Fruit fly (Drosophila melanogaster) whole organism, embryonic: ENCODE results near the gene Atg5.

Experiments used
- CG10431 ChIP-seq: fragments of 200-800 bp; sonication (Bioruptor generic); optimal IDR thresholded peaks from 3 replicates; lab custom pipeline; 2018; ENCODE audit warnings: missing biosample characterization, mild to moderate bottlenecking, missing genetic modification characterization
- CG11560 ChIP-seq: fragments of 200-800 bp; sonication (Bioruptor generic); IDR thresholded peaks from 3 replicates; pipeline ENCODE4 v1.3.6; 2022; ENCODE audit warnings: missing biosample characterization, missing genetic modification characterization
- CG11696 ChIP-seq: fragments of 200-800 bp; sonication (Bioruptor generic); IDR thresholded peaks from 2 replicates; pipeline ENCODE4 v1.3.6; 2022; ENCODE audit warnings: missing biosample characterization, missing genetic modification characterization
- CG1233 ChIP-seq: fragments of 200-800 bp; sonication (Bioruptor generic); optimal IDR thresholded peaks from 4 replicates; lab custom pipeline; 2018; ENCODE audit warnings: missing biosample characterization, mild to moderate bottlenecking, missing genetic modification characterization
- CG14014 ChIP-seq: fragments of 200-800 bp; sonication (Bioruptor generic); IDR thresholded peaks from 2 replicates; pipeline ENCODE4 v1.3.6; 2022; ENCODE audit warnings: missing biosample characterization, missing genetic modification characterization
- CG15601 ChIP-seq: fragments of 200-800 bp; sonication (Bioruptor generic); optimal IDR thresholded peaks from 3 replicates; lab custom pipeline; 2019; ENCODE audit warnings: missing biosample characterization, mild to moderate bottlenecking, missing genetic modification characterization, moderate library complexity
- CG1603 ChIP-seq: fragments of 200-800 bp; sonication (Bioruptor generic); optimal IDR thresholded peaks from 2 replicates; lab custom pipeline; 2019; ENCODE audit warnings: missing biosample characterization, mild to moderate bottlenecking, missing genetic modification characterization, moderate library complexity
- CG18262 ChIP-seq: fragments of 200-800 bp; optimal IDR thresholded peaks from 3 replicates; lab custom pipeline; 2019; ENCODE audit warnings: missing biosample characterization, mild to moderate bottlenecking, missing genetic modification characterization, moderate library complexity
- CG2712 ChIP-seq: fragments of 200-800 bp; optimal IDR thresholded peaks from 3 replicates; lab custom pipeline; 2019; ENCODE audit warnings: missing biosample characterization, mild to moderate bottlenecking, missing genetic modification characterization, moderate library complexity
- CG30020 ChIP-seq: fragments of 200-800 bp; optimal IDR thresholded peaks from 2 replicates; lab custom pipeline; 2019; ENCODE audit warnings: missing biosample characterization, mild to moderate bottlenecking, missing genetic modification characterization, moderate library complexity
- CG31365 ChIP-seq: fragments of 200-800 bp; sonication (Bioruptor generic); optimal IDR thresholded peaks from 2 replicates; lab custom pipeline; 2018; ENCODE audit warnings: missing biosample characterization, mild to moderate bottlenecking, missing genetic modification characterization
- CG32767 ChIP-seq: fragments of 200-800 bp; sonication (Bioruptor generic); IDR thresholded peaks from 2 replicates; pipeline ENCODE4 v1.3.6; 2022; ENCODE audit warnings: missing biosample characterization, missing genetic modification characterization
- CG4424 ChIP-seq: fragments of 200-800 bp; sonication (Bioruptor generic); optimal IDR thresholded peaks from 3 replicates; lab custom pipeline; 2016; ENCODE audit warnings: missing biosample characterization, missing genetic modification characterization
- CG4854 ChIP-seq: fragments of 200-800 bp; sonication (Bioruptor generic); optimal IDR thresholded peaks from 2 replicates; lab custom pipeline; 2016; ENCODE audit warnings: missing biosample characterization, missing genetic modification characterization, inconsistent platforms
- CG6272 ChIP-seq: fragments of 200-800 bp; sonication (Bioruptor generic); IDR thresholded peaks from 2 replicates; pipeline ENCODE4 v1.3.6; 2022; ENCODE audit warnings: missing biosample characterization, missing genetic modification characterization
- CG6813 ChIP-seq: fragments of 200-800 bp; sonication (Bioruptor generic); optimal IDR thresholded peaks from 2 replicates; lab custom pipeline; 2017; ENCODE audit warnings: missing biosample characterization, missing genetic modification characterization, mild to moderate bottlenecking, moderate library complexity, missing genetic modification reagents
- CG7271 ChIP-seq: fragments of 200-800 bp; sonication (Bioruptor generic); optimal IDR thresholded peaks from 2 replicates; lab custom pipeline; 2018; ENCODE audit warnings: missing biosample characterization, mild to moderate bottlenecking, missing genetic modification characterization, moderate library complexity
- CG7357 ChIP-seq: fragments of 200-800 bp; sonication (Bioruptor generic); IDR thresholded peaks from 3 replicates; pipeline ENCODE4 v1.3.6; 2022; ENCODE audit warnings: missing biosample characterization, missing genetic modification characterization
- CG7372 ChIP-seq: fragments of 200-800 bp; sonication (Bioruptor generic); IDR thresholded peaks from 2 replicates; pipeline ENCODE4 v1.3.6; 2022; ENCODE audit warnings: missing biosample characterization, missing genetic modification characterization
- CG7839 ChIP-seq: fragments of 200-800 bp; sonication (Bioruptor generic); optimal IDR thresholded peaks from 3 replicates; lab custom pipeline; 2018; ENCODE audit warnings: missing biosample characterization, mild to moderate bottlenecking, missing genetic modification characterization, moderate library complexity
- Dbx ChIP-seq: fragments of 200-800 bp; sonication (Bioruptor generic); IDR thresholded peaks from 3 replicates; pipeline ENCODE4 v1.3.6; 2022; ENCODE audit warnings: missing biosample characterization, missing genetic modification characterization
- Dfd ChIP-seq, 2 experiments: fragments of >200 bp; optimal IDR thresholded peaks; 2 replicates each; lab custom pipeline; 2017; ENCODE audit warnings: missing biosample characterization in 2 of 2, missing genetic modification characterization in 2 of 2
- Dip2 ChIP-seq: fragments of 200-800 bp; sonication (Bioruptor generic); IDR thresholded peaks from 2 replicates; pipeline ENCODE4 v1.3.6; 2022; ENCODE audit warnings: missing biosample characterization, missing genetic modification characterization
- GATAe ChIP-seq: fragments of 200-800 bp; sonication (Bioruptor generic); conservative IDR thresholded peaks from 2 replicates; pipeline ENCODE4 v1.3.6; 2022; ENCODE audit warnings: missing biosample characterization, missing genetic modification characterization
- HLH4C ChIP-seq: fragments of 200-800 bp; sonication (Bioruptor generic); IDR thresholded peaks from 3 replicates; pipeline ENCODE4 v1.3.6; 2022; ENCODE audit warnings: missing biosample characterization, missing genetic modification characterization; ENCODE audit not compliant: partially characterized antibody
- Hr3 ChIP-seq: fragments of 200-800 bp; sonication (Bioruptor generic); optimal IDR thresholded peaks from 3 replicates; lab custom pipeline; 2016; ENCODE audit warnings: missing biosample characterization, missing genetic modification characterization
- Mrtf ChIP-seq: fragments of 200-800 bp; sonication (Bioruptor generic); IDR thresholded peaks from 3 replicates; pipeline ENCODE4 v1.3.6; 2022; ENCODE audit warnings: missing biosample characterization, missing genetic modification characterization
- Myb ChIP-seq: fragments of 200-800 bp; sonication (Bioruptor generic); optimal IDR thresholded peaks from 2 replicates; lab custom pipeline; 2016; ENCODE audit warnings: missing biosample characterization, missing genetic modification characterization
- NFAT ChIP-seq: fragments of 200-800 bp; sonication (Bioruptor generic); IDR thresholded peaks from 2 replicates; pipeline ENCODE4 v1.3.6; 2022; ENCODE audit warnings: missing biosample characterization, missing genetic modification characterization
- NfI ChIP-seq: fragments of 200-800 bp; sonication (Bioruptor generic); optimal IDR thresholded peaks from 3 replicates; lab custom pipeline; 2018; ENCODE audit warnings: missing biosample characterization, mild to moderate bottlenecking, missing genetic modification characterization, moderate library complexity
- Optix ChIP-seq: fragments of 200-800 bp; sonication (Bioruptor generic); IDR thresholded peaks from 3 replicates; pipeline ENCODE4 v1.3.6; 2022; ENCODE audit warnings: missing biosample characterization, missing genetic modification characterization
- Side ChIP-seq: fragments of 200-800 bp; sonication (Bioruptor generic); optimal IDR thresholded peaks from 2 replicates; lab custom pipeline; 2016; ENCODE audit warnings: missing biosample characterization, missing genetic modification characterization
- Tbp ChIP-seq: fragments of >200 bp; optimal IDR thresholded peaks from 2 replicates; lab custom pipeline; 2018; ENCODE audit warnings: missing biosample characterization, missing genetic modification characterization
- YL-1 ChIP-seq: fragments of 200-800 bp; sonication (Bioruptor generic); optimal IDR thresholded peaks from 3 replicates; lab custom pipeline; 2017; ENCODE audit warnings: missing biosample characterization, mild to moderate bottlenecking, missing genetic modification characterization
- ci ChIP-seq: fragments of 200-800 bp; sonication (Bioruptor generic); IDR thresholded peaks from 3 replicates; pipeline ENCODE4 v1.3.6; 2022; ENCODE audit warnings: missing biosample characterization, missing genetic modification characterization
- crol ChIP-seq: fragments of 200-800 bp; sonication (Bioruptor generic); IDR thresholded peaks from 2 replicates; pipeline ENCODE4 v1.3.6; 2022; ENCODE audit warnings: missing biosample characterization, missing genetic modification characterization
- danr ChIP-seq: fragments of 200-800 bp; sonication (Bioruptor generic); IDR thresholded peaks from 2 replicates; pipeline ENCODE4 v1.3.6; 2022; ENCODE audit warnings: missing biosample characterization, missing genetic modification characterization
- dm ChIP-seq: fragments of 200-800 bp; sonication (Bioruptor generic); optimal IDR thresholded peaks from 3 replicates; lab custom pipeline; 2016; ENCODE audit warnings: missing biosample characterization, missing genetic modification characterization
- dpn ChIP-seq, 2 experiments: fragments of 200-800 bp; sonication (Bioruptor generic); optimal IDR thresholded peaks; 3 replicates each; lab custom pipeline; 2016; ENCODE audit warnings: missing biosample characterization in 2 of 2, missing genetic modification characterization in 2 of 2
- h ChIP-seq: fragments of >200 bp; optimal IDR thresholded peaks from 2 replicates; lab custom pipeline; 2017
- lab ChIP-seq: fragments of 200-800 bp; sonication (Bioruptor generic); optimal IDR thresholded peaks from 3 replicates; lab custom pipeline; 2017; ENCODE audit warnings: missing biosample characterization, missing genetic modification characterization, mild to moderate bottlenecking, moderate library complexity, missing genetic modification reagents
- lbe ChIP-seq: fragments of 200-800 bp; sonication (Bioruptor generic); optimal IDR thresholded peaks from 2 replicates; lab custom pipeline; 2016; ENCODE audit warnings: missing biosample characterization, mild to moderate bottlenecking, missing genetic modification characterization
- lmd ChIP-seq: fragments of 200-800 bp; sonication (Bioruptor generic); IDR thresholded peaks from 2 replicates; pipeline ENCODE4 v1.3.6; 2022; ENCODE audit warnings: missing biosample characterization, missing genetic modification characterization
- lola ChIP-seq, 3 experiments: fragments of >200 bp in 2 of 3; fragments of 200-800 bp in 1 of 3; sonication (Bioruptor generic) in 1 of 3; optimal IDR thresholded peaks; 2 replicates each; lab custom pipeline; 2017 to 2019; ENCODE audit warnings: missing biosample characterization in 3 of 3, missing genetic modification characterization in 3 of 3, mild to moderate bottlenecking in 1 of 3, moderate library complexity in 1 of 3
- nom ChIP-seq: fragments of 200-800 bp; sonication (Bioruptor generic); optimal IDR thresholded peaks from 2 replicates; lab custom pipeline; 2017; ENCODE audit warnings: missing biosample characterization, missing genetic modification characterization, mild to moderate bottlenecking, moderate library complexity, missing genetic modification reagents
- pan ChIP-seq, 4 experiments: fragments of >200 bp in 3 of 4; fragments of 200-800 bp in 1 of 4; sonication (Bioruptor generic) in 1 of 4; optimal IDR thresholded peaks in 3 of 4; IDR thresholded peaks in 1 of 4; 2 replicates each; pipeline versions ENCODE4 v1.3.6 to Lab custom; 2017 to 2022; ENCODE audit warnings: missing biosample characterization in 2 of 4, missing genetic modification characterization in 2 of 4, mixed read lengths in 1 of 4
- pfk ChIP-seq: fragments of 200-800 bp; sonication (Bioruptor generic); optimal IDR thresholded peaks from 2 replicates; lab custom pipeline; 2018; ENCODE audit warnings: missing biosample characterization, mild to moderate bottlenecking, missing genetic modification characterization, moderate library complexity
- sc ChIP-seq, 3 experiments: fragments of >200 bp in 2 of 3; fragments of 200-800 bp in 1 of 3; sonication (Bioruptor generic) in 1 of 3; optimal IDR thresholded peaks; 2 replicates in 2 of 3; 3 replicates in 1 of 3; lab custom pipeline; 2017; ENCODE audit warnings: mild to moderate bottlenecking in 1 of 3, missing biosample characterization in 1 of 3, missing genetic modification characterization in 1 of 3, missing genetic modification reagents in 1 of 3
- twi ChIP-seq: fragments of 200-800 bp; optimal IDR thresholded peaks from 2 replicates; lab custom pipeline; 2019; ENCODE audit warnings: missing biosample characterization, mild to moderate bottlenecking, missing genetic modification characterization, moderate library complexity
- vvl ChIP-seq: fragments of 200-800 bp; sonication (Bioruptor generic); IDR thresholded peaks from 2 replicates; pipeline ENCODE4 v1.3.6; 2022; ENCODE audit warnings: missing biosample characterization, missing genetic modification characterization

The Atg5 gene

DNA sequence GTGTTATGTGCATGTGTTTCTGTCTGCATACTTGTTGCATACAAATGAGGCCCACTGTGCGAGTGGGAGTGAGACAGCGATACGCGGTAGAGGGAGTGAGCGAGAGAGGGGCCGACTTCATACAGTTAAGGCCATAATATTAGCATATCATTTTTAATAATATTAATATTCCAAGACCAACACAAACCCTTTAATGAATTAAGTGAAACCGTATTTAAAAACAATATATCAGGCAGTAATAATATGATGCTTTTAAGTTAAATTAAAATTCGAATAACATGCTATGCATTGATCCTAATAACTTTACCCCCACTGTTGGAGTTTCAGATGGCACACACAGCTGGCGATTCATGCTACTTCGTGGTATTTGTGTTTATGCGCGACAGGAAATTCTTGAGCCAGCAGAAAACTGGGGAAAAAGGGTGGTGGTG lies 1.3 kb upstream of the Atg5 start (continued):
- peak; percentile 92 for TF ChIP-seq CG14014 (GFP tag; lab: Robert Waterston, UW)
- TF ChIP-seq sc (optimal IDR thresholded peaks at IDR 0.05; lab: Kevin White, UChicago) = no peak
- peak; percentile 95 for TF ChIP-seq sc (GFP tag; optimal IDR thresholded peaks at IDR 0.05; lab: Kevin White, UChicago)
- TF ChIP-seq Tbp (GFP tag; lab: Kevin White, UChicago) = no peak
- TF ChIP-seq dpn (GFP tag; optimal IDR thresholded peaks at IDR 0.05; lab: Kevin White, UChicago) = peak; percentile 84 to 95
- TF ChIP-seq Optix (GFP tag; lab: Robert Waterston, UW) = peak; percentile 83
- TF ChIP-seq CG4854 (GFP tag; lab: Kevin White, UChicago) = peak; percentile 79
- TF ChIP-seq danr (GFP tag; lab: Robert Waterston, UW) = peak; percentile 92
- TF ChIP-seq CG7271 (tag; lab: Kevin White, UChicago) = peak; percentile 94
- peak; percentile 91 for TF ChIP-seq lbe (GFP tag; lab: Kevin White, UChicago)
- TF ChIP-seq Dfd (GFP tag; optimal IDR thresholded peaks at IDR 0.05; lab: Kevin White, UChicago) = no peak
- peak; percentile 97 for TF ChIP-seq CG6813 (GFP tag; lab: Kevin White, UChicago)
- peak; percentile 96 for TF ChIP-seq CG1233
- TF ChIP-seq CG7839 (tag; lab: Kevin White, UChicago) = peak; percentile 98
- TF ChIP-seq h (lab: Kevin White, UChicago) = no peak
- peak; percentile 96 for TF ChIP-seq lmd (GFP tag; lab: Robert Waterston, UW)
- TF ChIP-seq pan (optimal IDR thresholded peaks at IDR 0.05; lab: Kevin White, UChicago) = no peak
- TF ChIP-seq pan (GFP tag; optimal IDR thresholded peaks at IDR 0.05 in 1 of 2, IDR thresholded peaks at IDR 0.05 in 1 of 2) = peak in 1 of 2 experiments; percentile 96
- no peak for TF ChIP-seq HLH4C (GFP tag; lab: Robert Waterston, UW)
- TF ChIP-seq twi (tag; lab: Kevin White, UChicago) = peak; percentile 96
- TF ChIP-seq CG31365 (tag; lab: Kevin White, UChicago) = peak; percentile 85
- TF ChIP-seq CG1603 (tag; lab: Kevin White, UChicago) = peak; percentile 94
- TF ChIP-seq nom (GFP tag; lab: Kevin White, UChicago) = peak; percentile 97
- peak; percentile 99 for TF ChIP-seq CG2712 (tag; lab: Kevin White, UChicago)
- TF ChIP-seq vvl = peak; percentile 99
- peak; percentile 15 for TF ChIP-seq pfk
- peak; percentile 96 for TF ChIP-seq CG4424 (GFP tag; lab: Kevin White, UChicago)
- peak; percentile 89 for TF ChIP-seq YL-1
- peak; percentile 91 for TF ChIP-seq NfI
- TF ChIP-seq CG15601 = peak; percentile 97
- TF ChIP-seq dm (GFP tag; lab: Kevin White, UChicago) = peak; percentile 63
- peak; percentile 82 for TF ChIP-seq CG11560 (tag; lab: Robert Waterston, UW)
- TF ChIP-seq crol (GFP tag; lab: Robert Waterston, UW) = peak; percentile 63; the same call in 1 of the 2 replicates
- peak; percentile 89 for TF ChIP-seq CG6272 (GFP tag; lab: Robert Waterston, UW)
- TF ChIP-seq GATAe (GFP tag; lab: Robert Waterston, UW) = peak; percentile 79
- peak; percentile 100 for TF ChIP-seq CG11696 (GFP tag; lab: Robert Waterston, UW)
- TF ChIP-seq CG18262 (tag; lab: Kevin White, UChicago) = peak; percentile 99
- peak; percentile 95 for TF ChIP-seq Hr3 (GFP tag; lab: Kevin White, UChicago)
- peak; percentile 85 for TF ChIP-seq CG7357 (GFP tag; lab: Robert Waterston, UW)
- TF ChIP-seq Dip2 (GFP tag; lab: Robert Waterston, UW) = 0 out of 2 replicates have a peak, but pooled peaks have one; percentile 14
- peak; percentile 94 for TF ChIP-seq CG10431 (GFP tag; lab: Kevin White, UChicago)
- TF ChIP-seq CG32767 (GFP tag; lab: Robert Waterston, UW) = peak; percentile 94
- peak in 1 of 3 experiments; percentile 98 for TF ChIP-seq lola (GFP tag; optimal IDR thresholded peaks at IDR 0.05; lab: Kevin White, UChicago)
- peak; percentile 84 for TF ChIP-seq CG30020 (tag; lab: Kevin White, UChicago)
- TF ChIP-seq Side (GFP tag; lab: Kevin White, UChicago) = peak; percentile 67
- peak; percentile 92 for TF ChIP-seq Mrtf (GFP tag; lab: Robert Waterston, UW)
- peak; percentile 91 for TF ChIP-seq CG7372 (GFP tag; lab: Robert Waterston, UW)
- peak; percentile 88 for TF ChIP-seq Dbx (GFP tag; lab: Robert Waterston, UW)
- peak; percentile 75; the same call in 1 of the 2 replicates for TF ChIP-seq NFAT (GFP tag; lab: Robert Waterston, UW)
- TF ChIP-seq Myb (GFP tag; lab: Kevin White, UChicago) = peak; percentile 59
- peak; percentile 97 for TF ChIP-seq lab (GFP tag; lab: Kevin White, UChicago)
- TF ChIP-seq ci (GFP tag; lab: Robert Waterston, UW) = peak; percentile 98
